Fruit fly (Drosophila melanogaster) whole organism, embryonic: ENCODE data around the gene Pnn.
A peak's percentile ranks its signal among the peaks of the same experiment; 100 is the strongest.

ENCODE experiments used
- CG10209 ChIP-seq: fragments of 200-800 bp; sonication (Bioruptor generic); optimal IDR thresholded peaks from 3 replicates; lab custom pipeline; 2017; ENCODE audit warnings: missing biosample characterization, mild to moderate bottlenecking, missing genetic modification characterization, missing genetic modification reagents
- CG10543 ChIP-seq: fragments of 200-800 bp; sonication (Bioruptor generic); optimal IDR thresholded peaks from 3 replicates; lab custom pipeline; 2017; ENCODE audit warnings: missing biosample characterization, mild to moderate bottlenecking, missing genetic modification characterization, moderate library complexity
- CG12071 ChIP-seq: fragments of 200-800 bp; sonication (Bioruptor generic); optimal IDR thresholded peaks from 3 replicates; lab custom pipeline; 2018; ENCODE audit warnings: missing biosample characterization, mild to moderate bottlenecking, missing genetic modification characterization
- CG12391 ChIP-seq: fragments of 200-800 bp; sonication (Bioruptor generic); optimal IDR thresholded peaks from 3 replicates; lab custom pipeline; 2018; ENCODE audit warnings: missing biosample characterization, mild to moderate bottlenecking, missing genetic modification characterization, moderate library complexity
- CG12659 ChIP-seq: fragments of 200-800 bp; sonication (Bioruptor generic); optimal IDR thresholded peaks from 3 replicates; lab custom pipeline; 2017; ENCODE audit warnings: mild to moderate bottlenecking, missing biosample characterization, missing genetic modification reagents, missing genetic modification characterization
- CG13287 ChIP-seq: fragments of 200-800 bp; sonication (Bioruptor generic); IDR thresholded peaks from 2 replicates; pipeline ENCODE4 v1.3.6; 2022; ENCODE audit warnings: missing biosample characterization, missing genetic modification characterization; ENCODE audit not compliant: partially characterized antibody
- CG16813 ChIP-seq: fragments of 200-800 bp; sonication (Bioruptor generic); IDR thresholded peaks from 3 replicates; pipeline ENCODE4 v1.3.6; 2022; ENCODE audit warnings: missing biosample characterization, missing genetic modification characterization; ENCODE audit not compliant: partially characterized antibody
- CG16815 ChIP-seq: fragments of 200-800 bp; sonication (Bioruptor generic); optimal IDR thresholded peaks from 3 replicates; lab custom pipeline; 2017; ENCODE audit warnings: missing biosample characterization, mild to moderate bottlenecking, missing genetic modification characterization
- CG1832 ChIP-seq: fragments of 200-800 bp; sonication (Bioruptor generic); optimal IDR thresholded peaks from 2 replicates; lab custom pipeline; 2017; ENCODE audit warnings: missing biosample characterization, mild to moderate bottlenecking, missing genetic modification characterization, inconsistent platforms
- CG34224 ChIP-seq: fragments of 200-800 bp; sonication (Bioruptor generic); IDR thresholded peaks from 3 replicates; pipeline ENCODE4 v1.3.6; 2022; ENCODE audit warnings: missing biosample characterization, missing genetic modification characterization; ENCODE audit not compliant: partially characterized antibody
- CG6683 ChIP-seq: fragments of 200-800 bp; sonication (Bioruptor generic); optimal IDR thresholded peaks from 2 replicates; lab custom pipeline; 2017; ENCODE audit warnings: missing biosample characterization, mild to moderate bottlenecking, missing genetic modification characterization, missing genetic modification reagents
- CG6791 ChIP-seq: fragments of 200-800 bp; sonication (Bioruptor generic); IDR thresholded peaks from 3 replicates; pipeline ENCODE4 v1.3.6; 2022; ENCODE audit warnings: missing biosample characterization, missing genetic modification characterization; ENCODE audit not compliant: partially characterized antibody
- CG7357 ChIP-seq: fragments of 200-800 bp; sonication (Bioruptor generic); IDR thresholded peaks from 3 replicates; pipeline ENCODE4 v1.3.6; 2022; ENCODE audit warnings: missing biosample characterization, missing genetic modification characterization
- CG7786 ChIP-seq: fragments of 200-800 bp; sonication (Bioruptor generic); optimal IDR thresholded peaks from 2 replicates; lab custom pipeline; 2016; ENCODE audit warnings: missing biosample characterization, missing genetic modification characterization
- CG9797 ChIP-seq: fragments of 200-800 bp; sonication (Bioruptor generic); optimal IDR thresholded peaks from 3 replicates; lab custom pipeline; 2018; ENCODE audit warnings: missing biosample characterization, mild to moderate bottlenecking, missing genetic modification characterization
- CTCF ChIP-seq: fragments of 200-800 bp; sonication (Bioruptor generic); optimal IDR thresholded peaks from 2 replicates; lab custom pipeline; 2017; ENCODE audit warnings: missing biosample characterization, mild to moderate bottlenecking, missing genetic modification characterization, moderate library complexity
- CoRest ChIP-seq: fragments of 200-800 bp; sonication (Bioruptor generic); optimal IDR thresholded peaks from 3 replicates; lab custom pipeline; 2018; ENCODE audit warnings: missing biosample characterization, mild to moderate bottlenecking, missing genetic modification characterization, moderate library complexity
- Doc3 ChIP-seq: fragments of 200-800 bp; sonication (Bioruptor generic); IDR thresholded peaks from 3 replicates; pipeline ENCODE4 v1.3.6; 2022; ENCODE audit warnings: missing biosample characterization, missing genetic modification characterization; ENCODE audit not compliant: partially characterized antibody
- Drgx ChIP-seq: fragments of 200-800 bp; sonication (Bioruptor generic); IDR thresholded peaks from 2 replicates; pipeline ENCODE4 v1.3.6; 2022; ENCODE audit warnings: missing biosample characterization, missing genetic modification characterization
- E2f2 ChIP-seq: fragments of 200-800 bp; sonication (Bioruptor generic); IDR thresholded peaks from 2 replicates; pipeline ENCODE4 v1.3.6; 2022; ENCODE audit warnings: missing biosample characterization, missing genetic modification characterization
- HLH3B ChIP-seq: fragments of 200-800 bp; sonication (Bioruptor generic); IDR thresholded peaks from 2 replicates; pipeline ENCODE4 v1.3.6; 2022; ENCODE audit warnings: missing biosample characterization, missing genetic modification characterization
- HmgZ ChIP-seq: fragments of 200-800 bp; sonication (Bioruptor generic); optimal IDR thresholded peaks from 2 replicates; lab custom pipeline; 2018; ENCODE audit warnings: missing biosample characterization, mild to moderate bottlenecking, missing genetic modification characterization
- Kr ChIP-seq: fragments of 200-800 bp; sonication (Bioruptor generic); optimal IDR thresholded peaks from 2 replicates; lab custom pipeline; 2017; ENCODE audit warnings: missing biosample characterization, mild to moderate bottlenecking, missing genetic modification characterization
- Med ChIP-seq: fragments of 200-800 bp; sonication (Bioruptor generic); peaks from one replicate; lab custom pipeline; 2016; ENCODE audit warnings: missing biosample characterization, missing genetic modification characterization, mild to moderate bottlenecking, inconsistent platforms, moderate library complexity
- Mrtf ChIP-seq: fragments of 200-800 bp; sonication (Bioruptor generic); IDR thresholded peaks from 3 replicates; pipeline ENCODE4 v1.3.6; 2022; ENCODE audit warnings: missing biosample characterization, missing genetic modification characterization
- NC2α ChIP-seq: fragments of 200-800 bp; sonication (Bioruptor generic); optimal IDR thresholded peaks from 2 replicates; lab custom pipeline; 2016; ENCODE audit warnings: missing biosample characterization, missing genetic modification characterization
- Nf-YB ChIP-seq: fragments of 200-800 bp; sonication (Bioruptor generic); optimal IDR thresholded peaks from 3 replicates; lab custom pipeline; 2019; ENCODE audit warnings: missing biosample characterization, mild to moderate bottlenecking, missing genetic modification characterization, moderate library complexity
- Nf-YC ChIP-seq: fragments of 200-800 bp; optimal IDR thresholded peaks from 3 replicates; lab custom pipeline; 2019; ENCODE audit warnings: missing biosample characterization, mild to moderate bottlenecking, missing genetic modification characterization, moderate library complexity
- Opbp ChIP-seq: fragments of 200-800 bp; sonication (Bioruptor generic); IDR thresholded peaks from 3 replicates; pipeline ENCODE4 v1.3.6; 2022; ENCODE audit warnings: missing biosample characterization, missing genetic modification characterization; ENCODE audit not compliant: partially characterized antibody
- Vsx1 ChIP-seq: fragments of 200-800 bp; sonication (Bioruptor generic); optimal IDR thresholded peaks from 2 replicates; lab custom pipeline; 2017; ENCODE audit warnings: missing biosample characterization, mild to moderate bottlenecking, missing genetic modification characterization, missing genetic modification reagents
- abd-A ChIP-seq: fragments of 200-800 bp; sonication (Bioruptor generic); optimal IDR thresholded peaks from 3 replicates; lab custom pipeline; 2019; ENCODE audit warnings: missing biosample characterization, mild to moderate bottlenecking, missing genetic modification characterization, moderate library complexity
- ac ChIP-seq: fragments of 200-800 bp; sonication (Bioruptor generic); optimal IDR thresholded peaks from 3 replicates; lab custom pipeline; 2017; ENCODE audit warnings: missing biosample characterization, mild to moderate bottlenecking, missing genetic modification characterization
- al ChIP-seq: fragments of 200-800 bp; sonication (Bioruptor generic); IDR thresholded peaks from 2 replicates; pipeline ENCODE4 v1.3.6; 2022; ENCODE audit warnings: missing biosample characterization, missing genetic modification characterization
- da ChIP-seq: fragments of 200-800 bp; sonication (Bioruptor generic); optimal IDR thresholded peaks from 2 replicates; lab custom pipeline; 2016; ENCODE audit warnings: missing biosample characterization, missing genetic modification characterization
- disco-r ChIP-seq: fragments of 200-800 bp; sonication (Bioruptor generic); optimal IDR thresholded peaks from 2 replicates; lab custom pipeline; 2016; ENCODE audit warnings: missing biosample characterization, missing genetic modification characterization
- emc ChIP-seq: fragments of 200-800 bp; sonication (Bioruptor generic); optimal IDR thresholded peaks from 2 replicates; lab custom pipeline; 2016; ENCODE audit warnings: missing biosample characterization, missing genetic modification characterization
- gce ChIP-seq: fragments of 200-800 bp; sonication (Bioruptor generic); IDR thresholded peaks from 3 replicates; pipeline ENCODE4 v1.3.6; 2022; ENCODE audit warnings: missing biosample characterization, missing genetic modification characterization
- gem ChIP-seq: fragments of 200-800 bp; sonication (Bioruptor generic); optimal IDR thresholded peaks from 2 replicates; lab custom pipeline; 2019; ENCODE audit warnings: missing biosample characterization, mild to moderate bottlenecking, missing genetic modification characterization, moderate library complexity
- gfzf ChIP-seq: fragments of 200-800 bp; sonication (Bioruptor generic); optimal IDR thresholded peaks from 2 replicates; lab custom pipeline; 2016; ENCODE audit warnings: missing biosample characterization, mild to moderate bottlenecking, missing genetic modification characterization, moderate library complexity
- kni ChIP-seq: fragments of 200-800 bp; sonication (Bioruptor generic); optimal IDR thresholded peaks from 3 replicates; lab custom pipeline; 2017; ENCODE audit warnings: mild to moderate bottlenecking, missing biosample characterization, missing genetic modification reagents, missing genetic modification characterization
- pzg ChIP-seq: fragments of 200-800 bp; sonication (Bioruptor generic); optimal IDR thresholded peaks from 3 replicates; lab custom pipeline; 2018; ENCODE audit warnings: missing biosample characterization, mild to moderate bottlenecking, missing genetic modification characterization, moderate library complexity
- ranshi ChIP-seq: fragments of 200-800 bp; sonication (Bioruptor generic); IDR thresholded peaks from 2 replicates; pipeline ENCODE4 v1.3.6; 2022; ENCODE audit warnings: missing biosample characterization, missing genetic modification characterization
- so ChIP-seq: fragments of 200-800 bp; sonication (Bioruptor generic); IDR thresholded peaks from 3 replicates; pipeline ENCODE4 v1.3.6; 2022; ENCODE audit warnings: missing biosample characterization, missing genetic modification characterization
- sqz ChIP-seq: fragments of 200-800 bp; sonication (Bioruptor generic); optimal IDR thresholded peaks from 3 replicates; lab custom pipeline; 2018; ENCODE audit warnings: missing biosample characterization, mild to moderate bottlenecking, missing genetic modification characterization
- stc ChIP-seq: fragments of 200-800 bp; sonication (Bioruptor generic); IDR thresholded peaks from 2 replicates; pipeline ENCODE4 v1.3.6; 2022; ENCODE audit warnings: missing biosample characterization, missing genetic modification characterization
- trem ChIP-seq: fragments of 200-800 bp; optimal IDR thresholded peaks from 3 replicates; lab custom pipeline; 2019; ENCODE audit warnings: missing biosample characterization, mild to moderate bottlenecking, missing genetic modification characterization, moderate library complexity

Pnn gene

DNA sequence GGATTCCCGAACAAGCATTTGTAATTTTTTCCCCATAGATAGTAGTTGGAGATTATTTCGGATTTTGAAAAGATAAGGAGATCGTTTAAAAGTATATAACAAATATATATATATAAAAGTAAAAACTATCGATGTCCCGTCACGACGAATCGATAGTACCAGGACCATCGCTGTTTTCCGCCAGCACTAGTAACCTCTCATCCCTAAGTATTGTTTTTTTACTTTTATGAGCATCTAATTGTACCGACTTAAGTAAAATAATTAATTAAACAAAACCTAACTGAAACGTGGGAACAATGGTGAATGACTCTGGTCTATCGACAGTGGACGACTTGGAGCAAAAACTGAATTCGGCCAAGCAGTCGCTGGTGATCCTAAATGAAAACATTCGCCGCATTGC lies at the start of gene Pnn (continued):
- TF ChIP-seq pzg (peak; percentile 53), Nf-YC (peak; percentile 32), emc (GFP tag; lab: Kevin White, UChicago) (no peak), CoRest (no peak), ac (GFP tag; lab: Kevin White, UChicago) (no peak), kni (GFP tag; lab: Kevin White, UChicago) (no peak), CG9797 (GFP tag; lab: Kevin White, UChicago) (peak; percentile 17), CG12071 (no peak), CG16815 (GFP tag; lab: Kevin White, UChicago) (no peak), CG1832 (GFP tag; lab: Kevin White, UChicago) (no peak), Vsx1 (GFP tag; lab: Kevin White, UChicago) (no peak), stc (GFP tag; lab: Robert Waterston, UW) (no peak), ranshi (GFP tag; lab: Robert Waterston, UW) (no peak), CG6791 (GFP tag; lab: Robert Waterston, UW) (peak; percentile 88), Med (GFP tag; lab: Kevin White, UChicago) (peak; percentile 56), CG10209 (no peak), trem (peak; percentile 67), HLH3B (no peak), so (GFP tag; lab: Robert Waterston, UW) (no peak), CG6683 (GFP tag; lab: Kevin White, UChicago) (no peak), Doc3 (GFP tag; lab: Robert Waterston, UW) (peak; percentile 86), Nf-YB (GFP tag; lab: Kevin White, UChicago) (no peak), E2f2 (peak; percentile 29; the same call in 1 of the 2 replicates), gfzf (GFP tag; lab: Kevin White, UChicago) (no peak), Mrtf (GFP tag; lab: Robert Waterston, UW) (no peak), CG16813 (GFP tag; lab: Robert Waterston, UW) (peak; percentile 92), disco-r (no peak), abd-A (tag; lab: Kevin White, UChicago) (peak; percentile 64), CG34224 (GFP tag; lab: Robert Waterston, UW) (peak; percentile 88), CG10543 (GFP tag; lab: Kevin White, UChicago) (no peak), HmgZ (peak; percentile 21), Drgx (GFP tag; lab: Robert Waterston, UW) (no peak), gce (GFP tag; lab: Robert Waterston, UW) (no peak), NC2α (GFP tag; lab: Kevin White, UChicago) (no peak), Kr (GFP tag; lab: Kevin White, UChicago) (no peak), CG12391 (tag; lab: Kevin White, UChicago) (peak; percentile 49), CG7786 (GFP tag; lab: Kevin White, UChicago) (no peak), CG12659 (peak; percentile 30), CTCF (GFP tag; lab: Kevin White, UChicago) (no peak), CG13287 (GFP tag; lab: Robert Waterston, UW) (peak; percentile 95), da (no peak), sqz (GFP tag; lab: Kevin White, UChicago) (peak; percentile 65), Opbp (GFP tag; lab: Robert Waterston, UW) (peak; percentile 94), gem (tag; lab: Kevin White, UChicago) (no peak), CG7357 (no peak), al (GFP tag; lab: Robert Waterston, UW) (0 out of 2 replicates have a peak, but pooled peaks have one; percentile 6)
